Fruit fly (Drosophila melanogaster) whole organism, embryonic: ENCODE results near the gene RpS28-like.
A peak's percentile ranks its signal among the peaks of the same experiment; 100 is the strongest.

ENCODE experiments used
- Asciz ChIP-seq: fragments of 200-800 bp; sonication (Bioruptor generic); optimal IDR thresholded peaks from 2 replicates; lab custom pipeline; 2017; ENCODE audit warnings: missing biosample characterization, mild to moderate bottlenecking, missing genetic modification characterization, missing genetic modification reagents
- Bteb2 ChIP-seq: fragments of 200-800 bp; sonication (Bioruptor generic); optimal IDR thresholded peaks from 2 replicates; lab custom pipeline; 2016; ENCODE audit warnings: missing biosample characterization, missing genetic modification characterization
- C15 ChIP-seq: fragments of 200-800 bp; sonication (Bioruptor generic); IDR thresholded peaks from 3 replicates; pipeline ENCODE4 v1.3.6; 2022; ENCODE audit warnings: missing biosample characterization, missing genetic modification characterization
- CG10979 ChIP-seq: fragments of 200-800 bp; sonication (Bioruptor generic); optimal IDR thresholded peaks from 2 replicates; lab custom pipeline; 2018; ENCODE audit warnings: missing biosample characterization, mild to moderate bottlenecking, missing genetic modification characterization, moderate library complexity
- CG11723 ChIP-seq: fragments of 200-800 bp; sonication (Bioruptor generic); optimal IDR thresholded peaks from 2 replicates; lab custom pipeline; 2017; ENCODE audit warnings: missing biosample characterization, mild to moderate bottlenecking, missing genetic modification characterization
- CG12769 ChIP-seq: fragments of 200-800 bp; sonication (Bioruptor generic); optimal IDR thresholded peaks from 2 replicates; lab custom pipeline; 2019; ENCODE audit warnings: missing biosample characterization, mild to moderate bottlenecking, missing genetic modification characterization, moderate library complexity
- CG15073 ChIP-seq: fragments of 200-800 bp; sonication (Bioruptor generic); optimal IDR thresholded peaks from 2 replicates; lab custom pipeline; 2016; ENCODE audit warnings: missing biosample characterization, missing genetic modification characterization
- CG1603 ChIP-seq: fragments of 200-800 bp; sonication (Bioruptor generic); optimal IDR thresholded peaks from 2 replicates; lab custom pipeline; 2019; ENCODE audit warnings: missing biosample characterization, mild to moderate bottlenecking, missing genetic modification characterization, moderate library complexity
- CG16863 ChIP-seq: fragments of 200-800 bp; sonication (Bioruptor generic); optimal IDR thresholded peaks from 3 replicates; lab custom pipeline; 2016; ENCODE audit warnings: missing biosample characterization, missing genetic modification characterization
- CG17359 ChIP-seq: fragments of 200-800 bp; sonication (Bioruptor generic); optimal IDR thresholded peaks from 3 replicates; lab custom pipeline; 2018; ENCODE audit warnings: missing biosample characterization, mild to moderate bottlenecking, missing genetic modification characterization, moderate library complexity
- CG17912 ChIP-seq: fragments of 200-800 bp; sonication (Bioruptor generic); optimal IDR thresholded peaks from 2 replicates; lab custom pipeline; 2018; ENCODE audit warnings: missing biosample characterization, mild to moderate bottlenecking, missing genetic modification characterization
- CG2120 ChIP-seq: fragments of 200-800 bp; sonication (Bioruptor generic); optimal IDR thresholded peaks from 3 replicates; lab custom pipeline; 2016; ENCODE audit warnings: missing biosample characterization, missing genetic modification characterization
- CG2678 ChIP-seq: fragments of 200-800 bp; sonication (Bioruptor generic); optimal IDR thresholded peaks from 3 replicates; lab custom pipeline; 2019; ENCODE audit warnings: missing biosample characterization, mild to moderate bottlenecking, missing genetic modification characterization, moderate library complexity
- CG2875 ChIP-seq: fragments of 200-800 bp; sonication (Bioruptor generic); optimal IDR thresholded peaks from 2 replicates; lab custom pipeline; 2017; ENCODE audit warnings: missing biosample characterization, mild to moderate bottlenecking, missing genetic modification characterization, missing genetic modification reagents
- CG2889 ChIP-seq: fragments of 200-800 bp; sonication (Bioruptor generic); IDR thresholded peaks from 3 replicates; pipeline ENCODE4 v1.3.6; 2022; ENCODE audit warnings: missing biosample characterization, missing genetic modification characterization
- CG3163 ChIP-seq: fragments of 200-800 bp; sonication (Bioruptor generic); optimal IDR thresholded peaks from 3 replicates; lab custom pipeline; 2016; ENCODE audit warnings: missing biosample characterization, missing genetic modification characterization
- CG32772 ChIP-seq: fragments of 200-800 bp; sonication (Bioruptor generic); IDR thresholded peaks from 2 replicates; pipeline ENCODE4 v1.3.6; 2022; ENCODE audit warnings: missing biosample characterization, missing genetic modification characterization
- CG34376 ChIP-seq: fragments of 200-800 bp; sonication (Bioruptor generic); optimal IDR thresholded peaks from 2 replicates; lab custom pipeline; 2018; ENCODE audit warnings: missing biosample characterization, mild to moderate bottlenecking, missing genetic modification characterization
- CG42726 ChIP-seq: fragments of 200-800 bp; sonication (Bioruptor generic); IDR thresholded peaks from 2 replicates; pipeline ENCODE4 v1.3.6; 2022; ENCODE audit warnings: missing biosample characterization, missing genetic modification characterization; ENCODE audit not compliant: partially characterized antibody
- CG4820 ChIP-seq: fragments of 200-800 bp; sonication (Bioruptor generic); optimal IDR thresholded peaks from 3 replicates; lab custom pipeline; 2016; ENCODE audit warnings: missing biosample characterization, missing genetic modification characterization
- CG7839 ChIP-seq: fragments of 200-800 bp; sonication (Bioruptor generic); optimal IDR thresholded peaks from 3 replicates; lab custom pipeline; 2018; ENCODE audit warnings: missing biosample characterization, mild to moderate bottlenecking, missing genetic modification characterization, moderate library complexity
- CG9609 ChIP-seq: fragments of 200-800 bp; sonication (Bioruptor generic); optimal IDR thresholded peaks from 3 replicates; lab custom pipeline; 2016; ENCODE audit warnings: missing biosample characterization, missing genetic modification characterization
- CG9876 ChIP-seq: fragments of 200-800 bp; sonication (Bioruptor generic); optimal IDR thresholded peaks from 2 replicates; lab custom pipeline; 2016; ENCODE audit warnings: missing biosample characterization, missing genetic modification characterization
- Chrac-16 ChIP-seq: fragments of 200-800 bp; sonication (Bioruptor generic); optimal IDR thresholded peaks from 3 replicates; lab custom pipeline; 2016; ENCODE audit warnings: missing biosample characterization, missing genetic modification characterization
- Dad ChIP-seq: fragments of 200-800 bp; sonication (Bioruptor generic); optimal IDR thresholded peaks from 3 replicates; lab custom pipeline; 2016; ENCODE audit warnings: missing biosample characterization, missing genetic modification characterization
- Dip2 ChIP-seq: fragments of 200-800 bp; sonication (Bioruptor generic); IDR thresholded peaks from 2 replicates; pipeline ENCODE4 v1.3.6; 2022; ENCODE audit warnings: missing biosample characterization, missing genetic modification characterization
- Eip74EF ChIP-seq, 2 experiments: fragments of 200-800 bp in 1 of 2; fragments of >200 bp in 1 of 2; sonication (Bioruptor generic) in 1 of 2; optimal IDR thresholded peaks; 2 replicates each; lab custom pipeline; 2017 to 2019; ENCODE audit warnings: missing biosample characterization in 2 of 2, missing genetic modification characterization in 2 of 2, mild to moderate bottlenecking in 1 of 2, moderate library complexity in 1 of 2
- Hand ChIP-seq: fragments of 200-800 bp; sonication (Bioruptor generic); optimal IDR thresholded peaks from 2 replicates; lab custom pipeline; 2017; ENCODE audit warnings: mild to moderate bottlenecking, missing biosample characterization, missing genetic modification reagents, missing genetic modification characterization
- Hr3 ChIP-seq: fragments of 200-800 bp; sonication (Bioruptor generic); optimal IDR thresholded peaks from 3 replicates; lab custom pipeline; 2016; ENCODE audit warnings: missing biosample characterization, missing genetic modification characterization
- Jarid2 ChIP-seq: fragments of 200-800 bp; sonication (Bioruptor generic); optimal IDR thresholded peaks from 3 replicates; lab custom pipeline; 2017; ENCODE audit warnings: mild to moderate bottlenecking, missing biosample characterization, missing genetic modification reagents, missing genetic modification characterization
- Kr ChIP-seq: fragments of 200-800 bp; sonication (Bioruptor generic); optimal IDR thresholded peaks from 2 replicates; lab custom pipeline; 2017; ENCODE audit warnings: missing biosample characterization, mild to moderate bottlenecking, missing genetic modification characterization
- NC2α ChIP-seq: fragments of 200-800 bp; sonication (Bioruptor generic); optimal IDR thresholded peaks from 2 replicates; lab custom pipeline; 2016; ENCODE audit warnings: missing biosample characterization, missing genetic modification characterization
- Nf-YB ChIP-seq: fragments of 200-800 bp; sonication (Bioruptor generic); optimal IDR thresholded peaks from 3 replicates; lab custom pipeline; 2019; ENCODE audit warnings: missing biosample characterization, mild to moderate bottlenecking, missing genetic modification characterization, moderate library complexity
- TFAM ChIP-seq: fragments of 200-800 bp; sonication (Bioruptor generic); optimal IDR thresholded peaks from 2 replicates; lab custom pipeline; 2017; ENCODE audit warnings: missing biosample characterization, missing genetic modification characterization, inconsistent platforms
- bab2 ChIP-seq: fragments of 200-800 bp; sonication (Bioruptor generic); optimal IDR thresholded peaks from 2 replicates; lab custom pipeline; 2016; ENCODE audit warnings: missing biosample characterization, missing genetic modification characterization
- gsb-n ChIP-seq: fragments of 200-800 bp; sonication (Bioruptor generic); optimal IDR thresholded peaks from 3 replicates; lab custom pipeline; 2018; ENCODE audit warnings: missing biosample characterization, mild to moderate bottlenecking, missing genetic modification characterization
- hkb ChIP-seq, 2 experiments: fragments of 200-800 bp in 1 of 2; fragments of >200 bp in 1 of 2; sonication (Bioruptor generic) in 1 of 2; IDR thresholded peaks in 1 of 2; optimal IDR thresholded peaks in 1 of 2; 2 replicates each; pipeline versions ENCODE4 v1.3.6 to Lab custom; 2017 to 2022; ENCODE audit warnings: missing biosample characterization in 1 of 2, missing genetic modification characterization in 1 of 2
- jing ChIP-seq: fragments of 200-800 bp; sonication (Bioruptor generic); optimal IDR thresholded peaks from 2 replicates; lab custom pipeline; 2018; ENCODE audit warnings: missing biosample characterization, mild to moderate bottlenecking, missing genetic modification characterization
- kay ChIP-seq: fragments of 200-800 bp; sonication (Bioruptor generic); optimal IDR thresholded peaks from 2 replicates; lab custom pipeline; 2016; ENCODE audit warnings: missing biosample characterization, missing genetic modification characterization
- lilli ChIP-seq: fragments of 200-800 bp; sonication (Bioruptor generic); optimal IDR thresholded peaks from 3 replicates; lab custom pipeline; 2016; ENCODE audit warnings: missing biosample characterization, missing genetic modification characterization
- lmd ChIP-seq: fragments of 200-800 bp; sonication (Bioruptor generic); IDR thresholded peaks from 2 replicates; pipeline ENCODE4 v1.3.6; 2022; ENCODE audit warnings: missing biosample characterization, missing genetic modification characterization
- nerfin-1 ChIP-seq: fragments of 200-800 bp; sonication (Bioruptor generic); optimal IDR thresholded peaks from 3 replicates; lab custom pipeline; 2019; ENCODE audit warnings: missing biosample characterization, mild to moderate bottlenecking, missing genetic modification characterization, moderate library complexity
- repo ChIP-seq: fragments of 200-800 bp; sonication (Bioruptor generic); optimal IDR thresholded peaks from 2 replicates; lab custom pipeline; 2016; ENCODE audit warnings: missing biosample characterization, missing genetic modification characterization
- salm ChIP-seq: fragments of 200-800 bp; sonication (Bioruptor generic); optimal IDR thresholded peaks from 2 replicates; lab custom pipeline; 2018; ENCODE audit warnings: missing biosample characterization, mild to moderate bottlenecking, missing genetic modification characterization
- scrt ChIP-seq: fragments of 200-800 bp; sonication (Bioruptor generic); optimal IDR thresholded peaks from 2 replicates; lab custom pipeline; 2018; ENCODE audit warnings: missing biosample characterization, mild to moderate bottlenecking, missing genetic modification characterization, moderate library complexity
- stc ChIP-seq: fragments of 200-800 bp; sonication (Bioruptor generic); IDR thresholded peaks from 2 replicates; pipeline ENCODE4 v1.3.6; 2022; ENCODE audit warnings: missing biosample characterization, missing genetic modification characterization
- toy ChIP-seq: fragments of 200-800 bp; sonication (Bioruptor generic); IDR thresholded peaks from 2 replicates; pipeline ENCODE4 v1.3.6; 2022; ENCODE audit warnings: missing biosample characterization, missing genetic modification characterization
- wek ChIP-seq: fragments of 200-800 bp; sonication (Bioruptor generic); optimal IDR thresholded peaks from 3 replicates; lab custom pipeline; 2018; ENCODE audit warnings: missing biosample characterization, mild to moderate bottlenecking, missing genetic modification characterization, moderate library complexity
- yki ChIP-seq: fragments of >200 bp; optimal IDR thresholded peaks from 3 replicates; lab custom pipeline; 2018

RpS28-like gene

dm6 chr2L:9430992-9431602, 5.5 kb upstream of the RpS28-like start, which contains the start of the genes FucTB and scat (continued):
- peak; percentile 90 for TF ChIP-seq CG4820
- TF ChIP-seq Eip74EF (GFP tag; optimal IDR thresholded peaks at IDR 0.05; lab: Kevin White, UChicago) = no peak
- peak; percentile 39 for TF ChIP-seq CG34376 (GFP tag; lab: Kevin White, UChicago)
- peak; percentile 75 for TF ChIP-seq CG9609 (GFP tag; lab: Kevin White, UChicago)
- peak; percentile 90 for TF ChIP-seq CG7839 (tag; lab: Kevin White, UChicago)
- peak; percentile 89 for TF ChIP-seq CG2120 (GFP tag; lab: Kevin White, UChicago)
- peak; percentile 98 for TF ChIP-seq Hr3 (GFP tag; lab: Kevin White, UChicago)
- TF ChIP-seq hkb (optimal IDR thresholded peaks at IDR 0.05; lab: Kevin White, UChicago) = no peak
- TF ChIP-seq hkb (GFP tag; IDR thresholded peaks at IDR 0.05; lab: Robert Waterston, UW) = peak; percentile 77
- peak; percentile 47; the same call in 1 of the 2 replicates for TF ChIP-seq Dip2 (GFP tag; lab: Robert Waterston, UW)
- peak; percentile 76 for TF ChIP-seq kay
- TF ChIP-seq CG16863 (GFP tag; lab: Kevin White, UChicago) = peak; percentile 14
- TF ChIP-seq CG10979 = peak; percentile 93
- peak; percentile 73 for TF ChIP-seq CG17912 (GFP tag; lab: Kevin White, UChicago)
- TF ChIP-seq NC2α (GFP tag; lab: Kevin White, UChicago) = no peak
- TF ChIP-seq CG2678 (tag; lab: Kevin White, UChicago) = peak; percentile 93
- peak; percentile 35 for TF ChIP-seq jing (GFP tag; lab: Kevin White, UChicago)
- TF ChIP-seq yki (lab: Kevin White, UChicago) = no peak
- peak; percentile 31 for TF ChIP-seq Bteb2 (GFP tag; lab: Kevin White, UChicago)
- peak; percentile 72 for TF ChIP-seq Asciz (GFP tag; lab: Kevin White, UChicago)
- TF ChIP-seq bab2 (GFP tag; lab: Kevin White, UChicago) = peak; percentile 75
- peak; percentile 86 for TF ChIP-seq nerfin-1 (tag; lab: Kevin White, UChicago)
- TF ChIP-seq gsb-n (tag; lab: Kevin White, UChicago) = peak; percentile 91
- peak; percentile 62 for TF ChIP-seq Dad
- TF ChIP-seq Nf-YB = peak; percentile 73
- peak; percentile 59 for TF ChIP-seq CG9876 (GFP tag; lab: Kevin White, UChicago)
- peak; percentile 54 for TF ChIP-seq CG1603 (tag; lab: Kevin White, UChicago)
- TF ChIP-seq lmd (GFP tag; lab: Robert Waterston, UW) = peak; percentile 92
- no peak for TF ChIP-seq Kr (GFP tag; lab: Kevin White, UChicago)
- 0 out of 3 replicates have a peak, but pooled peaks have one; percentile 50 for TF ChIP-seq C15
- peak; percentile 47 for TF ChIP-seq Hand (GFP tag; lab: Kevin White, UChicago)
- TF ChIP-seq wek (GFP tag; lab: Kevin White, UChicago) = no peak
- TF ChIP-seq salm = peak; percentile 51
- peak; percentile 66 for TF ChIP-seq scrt (GFP tag; lab: Kevin White, UChicago)
- TF ChIP-seq CG15073 (GFP tag; lab: Kevin White, UChicago) = peak; percentile 52
- TF ChIP-seq CG2889 (GFP tag; lab: Robert Waterston, UW) = peak; percentile 87
- TF ChIP-seq CG32772 = peak; percentile 94
- TF ChIP-seq CG42726 (GFP tag; lab: Robert Waterston, UW) = no peak
- TF ChIP-seq stc = peak; percentile 87
- TF ChIP-seq Chrac-16 = peak; percentile 91
- peak; percentile 71 for TF ChIP-seq toy (GFP tag; lab: Robert Waterston, UW)
- peak; percentile 90 for TF ChIP-seq CG11723 (GFP tag; lab: Kevin White, UChicago)
- no peak for TF ChIP-seq TFAM (GFP tag; lab: Kevin White, UChicago)
- no peak for TF ChIP-seq CG12769 (tag; lab: Kevin White, UChicago)
- no peak for TF ChIP-seq repo
- peak; percentile 75 for TF ChIP-seq CG2875
- no peak for TF ChIP-seq CG3163
- peak; percentile 5 for TF ChIP-seq Jarid2 (GFP tag; lab: Kevin White, UChicago)
- peak; percentile 78 for TF ChIP-seq lilli (GFP tag; lab: Kevin White, UChicago)
- TF ChIP-seq CG17359 (tag; lab: Kevin White, UChicago) = peak; percentile 78
